Fruit fly (Drosophila melanogaster) S2 (cell line): ENCODE measurements around the gene lin-28.

Experiments
- CG8478 ChIP-seq: fragments of >200 bp; optimal IDR thresholded peaks from 2 replicates; lab custom pipeline; 2018
- CTCF ChIP-seq, 2 experiments: fragments of >200 bp; optimal IDR thresholded peaks; 2 replicates each; lab custom pipeline; 2018

The lin-28 gene

DNA sequence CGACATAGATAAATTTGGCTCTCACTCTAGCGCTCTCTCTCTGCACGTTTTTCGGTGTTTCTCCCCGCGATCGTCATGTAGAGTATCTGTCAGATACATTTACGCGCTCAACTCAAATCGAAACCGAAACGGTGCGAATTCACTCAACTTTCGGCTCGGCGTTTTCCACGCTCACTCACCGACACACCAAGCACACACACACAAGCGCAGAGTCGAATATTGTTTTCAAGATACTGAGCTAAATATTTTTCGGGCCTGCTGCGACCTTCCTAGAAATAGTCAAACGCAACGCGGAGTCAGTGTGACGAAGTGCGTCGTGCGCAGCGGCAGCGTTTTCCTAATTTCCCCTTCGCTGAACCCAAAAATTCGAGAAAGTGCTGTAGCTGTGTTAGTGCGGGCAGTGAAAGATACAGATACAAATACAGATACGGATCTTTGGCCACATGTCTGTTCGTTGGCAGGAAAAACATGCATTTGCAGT lies at the start of gene lin-28:
Gene lin-28 (plus strand): TSS at position 279 of the 481 bp plus-strand sequence.
- TF ChIP-seq CTCF (optimal IDR thresholded peaks at IDR 0.05; lab: Kevin White, UChicago) (no peak), CG8478 (lab: Kevin White, UChicago) (no peak)

DNA sequence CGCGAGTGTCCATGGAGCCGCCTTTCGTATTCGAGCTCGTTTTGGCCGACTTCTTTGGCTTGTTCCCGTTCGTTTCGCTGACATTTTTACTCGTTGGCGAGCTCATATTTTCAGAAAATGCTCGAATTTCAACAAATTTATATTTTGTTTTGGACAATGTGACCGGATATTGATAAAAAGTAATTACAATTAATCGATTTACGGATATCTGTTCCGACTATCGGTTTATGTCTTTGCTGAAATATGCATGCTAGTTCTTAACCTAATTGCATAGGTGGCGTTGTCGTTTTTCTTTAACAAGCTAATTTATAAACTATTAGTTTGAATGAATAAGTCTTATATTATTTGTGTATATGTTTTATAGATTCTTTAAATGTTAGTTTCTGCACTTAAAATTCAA lies 46.4 kb upstream of the lin-28 start, which contains the start of gene Eaf6:
Gene Eaf6 (minus strand): TSS at position 173 of the 400 bp plus-strand sequence.
- TF ChIP-seq CG8478 (lab: Kevin White, UChicago) = no peak
- peak; percentile 83 to 91 for TF ChIP-seq CTCF (optimal IDR thresholded peaks at IDR 0.05; lab: Kevin White, UChicago)

dm6 chr3L:5608786-5609370 lies 45.6 kb upstream of the lin-28 start:
- TF ChIP-seq CTCF (optimal IDR thresholded peaks at IDR 0.05; lab: Kevin White, UChicago) (no peak), CG8478 (lab: Kevin White, UChicago) (no peak)

DNA sequence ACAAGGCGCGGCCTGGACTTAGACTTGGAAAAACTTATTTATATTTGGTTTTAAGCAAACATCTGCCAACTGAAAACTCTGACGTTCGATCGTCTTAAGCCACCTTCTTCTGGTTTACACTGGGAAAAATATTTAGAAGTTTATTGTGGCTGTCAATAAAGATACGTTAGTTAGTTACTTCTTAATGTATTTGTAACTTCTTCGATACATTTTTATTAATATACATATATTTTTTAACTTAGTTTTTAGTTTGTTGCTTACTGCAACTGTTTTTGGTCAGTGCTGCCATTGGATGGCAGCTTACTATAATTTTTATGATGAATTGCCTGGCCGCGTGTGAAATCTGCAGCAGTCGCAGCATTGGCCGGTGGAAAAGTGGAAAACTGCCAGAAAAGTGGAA lies 45.0 kb upstream of the lin-28 start:
- no peak for TF ChIP-seq CTCF (optimal IDR thresholded peaks at IDR 0.05; lab: Kevin White, UChicago)
- TF ChIP-seq CG8478 (lab: Kevin White, UChicago) = no peak

DNA sequence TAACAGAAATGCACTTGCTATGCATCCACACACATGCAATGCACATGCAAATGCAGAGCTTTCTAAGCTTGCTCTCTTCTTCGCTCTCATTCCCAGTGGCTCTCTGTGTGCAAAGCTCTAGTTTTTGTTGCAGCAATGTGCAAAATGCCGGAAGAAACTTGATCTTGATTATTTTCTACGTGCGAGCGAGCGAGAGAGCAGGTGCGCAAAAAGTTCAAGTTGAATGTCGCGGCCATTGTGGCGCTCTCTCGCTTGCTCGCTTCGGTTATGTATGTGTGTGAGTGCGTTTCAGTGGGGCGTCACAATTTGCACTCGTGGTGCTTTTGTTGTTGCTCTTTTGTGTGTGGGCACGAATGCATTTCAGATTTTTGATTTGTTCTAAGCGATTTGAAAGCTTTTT lies 43.9 kb upstream of the lin-28 start:
- TF ChIP-seq CG8478 (lab: Kevin White, UChicago) (no peak), CTCF (optimal IDR thresholded peaks at IDR 0.05; lab: Kevin White, UChicago) (no peak)

- TF ChIP-seq CG8478 (lab: Kevin White, UChicago) = no peak
Measured at dm6 chr3L:5611732-5612250, 42.7 kb upstream of the lin-28 start.

DNA sequence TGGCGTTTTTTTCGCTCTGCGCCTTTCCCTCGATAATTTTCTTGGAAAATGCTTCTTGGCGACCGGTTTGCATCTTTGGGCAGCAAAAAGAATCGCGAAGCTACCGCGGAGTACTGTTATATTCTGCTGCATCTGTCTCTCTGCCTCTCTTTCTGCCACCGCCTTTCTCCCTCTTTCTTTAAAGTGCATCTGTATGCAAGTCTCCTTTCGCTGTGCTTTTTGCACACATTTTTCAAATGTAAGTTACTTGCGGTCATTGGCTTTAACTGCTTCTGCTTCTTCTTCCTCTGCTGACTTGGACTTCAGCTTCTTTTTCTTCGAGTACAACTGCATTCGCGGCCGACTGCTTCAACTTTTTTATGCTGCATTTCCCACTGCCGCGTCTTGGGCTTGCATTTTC lies 38.7 kb upstream of the lin-28 start:
- TF ChIP-seq CG8478 (lab: Kevin White, UChicago) (no peak), CTCF (optimal IDR thresholded peaks at IDR 0.05; lab: Kevin White, UChicago) (no peak)

DNA sequence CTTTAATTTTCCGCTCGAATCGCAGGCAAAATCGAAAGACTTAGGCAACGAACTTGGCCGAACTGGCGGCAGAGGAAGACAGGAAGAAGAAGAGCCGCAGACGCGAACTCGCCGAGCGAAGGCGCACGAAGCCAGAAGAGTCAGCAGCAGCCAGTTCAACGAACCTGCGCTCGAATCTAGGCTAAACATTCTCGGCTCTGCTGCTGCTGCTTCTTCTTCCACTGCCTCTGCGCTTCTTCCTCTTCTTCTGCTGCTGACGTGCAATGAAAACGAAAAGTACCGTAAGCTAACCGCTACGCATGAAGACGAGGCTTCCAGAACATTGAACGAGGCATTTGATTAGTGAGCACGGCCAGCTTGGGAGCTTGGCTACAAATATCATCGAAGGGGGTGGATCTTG lies 38.0 kb upstream of the lin-28 start:
- TF ChIP-seq CTCF (optimal IDR thresholded peaks at IDR 0.05; lab: Kevin White, UChicago) = no peak

- TF ChIP-seq CG8478 (lab: Kevin White, UChicago) (no peak), CTCF (optimal IDR thresholded peaks at IDR 0.05; lab: Kevin White, UChicago) (no peak)
Measured at dm6 chr3L:5617395-5617794, 37.1 kb upstream of the lin-28 start.

DNA sequence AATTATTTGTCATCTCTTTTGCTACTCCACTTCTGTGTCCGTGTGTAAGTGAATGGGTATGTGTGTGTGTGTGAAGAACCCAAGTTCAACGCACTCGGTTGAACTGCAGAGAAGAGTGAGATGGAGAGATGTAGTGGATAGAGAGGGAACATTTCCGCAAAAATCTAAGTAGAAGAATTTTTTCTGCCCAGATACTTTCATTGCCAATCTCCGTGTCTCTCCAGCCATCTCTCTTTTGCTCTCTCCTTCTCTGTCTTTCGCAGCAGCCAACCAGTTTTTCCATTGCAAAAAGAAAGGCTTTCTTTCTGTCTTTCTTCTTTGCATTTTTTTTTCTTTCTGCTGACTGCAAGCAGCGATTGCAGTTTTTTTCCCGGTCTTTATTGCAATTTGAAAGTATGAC lies 35.8 kb upstream of the lin-28 start:
- TF ChIP-seq CTCF (optimal IDR thresholded peaks at IDR 0.05; lab: Kevin White, UChicago) (no peak), CG8478 (lab: Kevin White, UChicago) (no peak)

- no peak for TF ChIP-seq CTCF (optimal IDR thresholded peaks at IDR 0.05; lab: Kevin White, UChicago)
- no peak for TF ChIP-seq CG8478 (lab: Kevin White, UChicago)
Measured at dm6 chr3L:5621506-5621905, 33.0 kb upstream of the lin-28 start.

DNA sequence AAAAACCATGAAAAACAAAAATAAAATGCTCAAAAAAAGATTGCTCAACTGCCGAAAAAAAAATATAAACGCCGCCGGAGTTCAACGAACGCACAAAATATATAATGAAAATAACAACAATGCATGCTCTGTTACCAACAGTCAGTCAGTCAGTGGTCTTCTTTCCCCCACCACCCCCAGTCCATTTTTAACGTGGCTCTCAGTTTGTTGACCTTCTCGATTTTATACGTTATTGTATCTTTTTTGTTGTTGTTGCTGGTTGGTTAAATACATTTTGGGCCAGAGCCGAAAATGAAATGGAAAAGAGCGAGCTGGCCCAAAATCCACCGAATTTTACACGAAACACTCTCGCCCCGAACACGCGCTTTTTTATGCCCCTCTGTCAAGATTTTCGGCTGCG lies 32.6 kb upstream of the lin-28 start:
- TF ChIP-seq CTCF (optimal IDR thresholded peaks at IDR 0.05; lab: Kevin White, UChicago) = no peak
- no peak for TF ChIP-seq CG8478 (lab: Kevin White, UChicago)

dm6 chr3L:5623296-5623695 lies 31.2 kb upstream of the lin-28 start:
- TF ChIP-seq CG8478 (lab: Kevin White, UChicago) (no peak), CTCF (optimal IDR thresholded peaks at IDR 0.05; lab: Kevin White, UChicago) (no peak)

dm6 chr3L:5625121-5625667 lies 29.3 kb upstream of the lin-28 start:
- TF ChIP-seq CG8478 (lab: Kevin White, UChicago) (no peak), CTCF (optimal IDR thresholded peaks at IDR 0.05; lab: Kevin White, UChicago) (no peak)

DNA sequence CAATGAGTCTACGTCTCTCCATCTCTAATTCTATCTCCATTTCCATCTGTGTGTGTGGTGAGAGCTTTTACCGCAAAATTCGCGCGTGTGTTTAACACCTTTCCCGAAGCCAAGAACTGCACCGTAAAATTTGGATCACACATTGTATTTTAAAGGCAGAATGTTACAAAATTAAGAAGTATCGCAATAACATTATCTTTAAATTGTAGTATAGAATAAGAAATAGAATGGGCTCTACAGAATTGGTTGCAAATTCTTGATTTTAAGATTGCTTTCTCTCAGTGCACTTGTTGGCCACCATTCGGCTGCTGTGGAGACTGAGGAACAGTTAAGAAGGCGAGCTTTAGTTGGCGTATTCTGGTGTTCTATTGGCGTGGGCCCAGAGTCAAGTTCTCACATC lies 28.0 kb upstream of the lin-28 start:
- TF ChIP-seq CTCF (optimal IDR thresholded peaks at IDR 0.05; lab: Kevin White, UChicago) (no peak), CG8478 (lab: Kevin White, UChicago) (no peak)

DNA sequence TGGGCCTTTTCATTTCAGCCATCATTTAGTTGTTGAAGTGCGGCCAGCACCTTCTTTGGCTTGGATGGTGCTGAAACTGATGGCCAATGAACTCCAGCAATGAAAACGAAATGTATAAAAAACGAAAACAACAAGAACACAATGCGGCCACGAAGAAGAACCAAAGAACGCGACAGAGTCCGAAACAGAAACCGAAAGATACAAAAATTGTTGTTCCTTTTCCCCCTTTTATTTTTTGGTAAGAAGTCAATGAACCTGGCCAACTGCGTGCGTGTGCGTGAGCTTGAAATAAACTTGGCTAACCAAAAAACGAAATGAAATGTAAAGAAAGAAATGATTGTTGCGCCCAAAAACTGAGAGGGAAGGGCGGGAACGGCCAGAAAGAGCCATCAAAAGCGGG lies 26.7 kb upstream of the lin-28 start:
- TF ChIP-seq CG8478 (lab: Kevin White, UChicago) (no peak), CTCF (optimal IDR thresholded peaks at IDR 0.05; lab: Kevin White, UChicago) (no peak)
